Fruit fly (Drosophila melanogaster): Measurements from ENCODE around the gene CG9630.

CG9630 gene

dm6 chr3R:8303848-8304247, 34.2 kb upstream of the CG9630 start, which contains the start of gene nac:
nac (minus strand) TSS chr3R:8304023.
- TF ChIP-seq ey (GFP tag; optimal IDR thresholded peaks at IDR 0.05) (no peak), CG9705 (GFP tag; optimal IDR thresholded peaks at IDR 0.05) (peak; percentile 20), rgr (GFP tag; optimal IDR thresholded peaks at IDR 0.05) (no peak), dsf (GFP tag; optimal IDR thresholded peaks at IDR 0.05; ENCODE audit: borderline replicate concordance) (no peak), br (GFP tag; optimal IDR thresholded peaks at IDR 0.05) (no peak), Abd-B (GFP tag; optimal IDR thresholded peaks at IDR 0.05) (no peak), HLH106 (tag; optimal IDR thresholded peaks at IDR 0.05) (peak; percentile 21), Dif (GFP tag; optimal IDR thresholded peaks at IDR 0.05; ENCODE audit: partially characterized antibody) (peak; percentile 44), GATAd (GFP tag; optimal IDR thresholded peaks at IDR 0.05) (no peak), jim (GFP tag; optimal IDR thresholded peaks at IDR 0.05) (no peak), lola (GFP tag; optimal IDR thresholded peaks at IDR 0.05) (no peak)

- TF ChIP-seq OdsH (GFP tag; optimal IDR thresholded peaks at IDR 0.05) (no peak), Myc (optimal IDR thresholded peaks at IDR 0.05) (peak; percentile 18), fru (GFP tag; optimal IDR thresholded peaks at IDR 0.05) (peak; percentile 98)
Measured at dm6 chr3R:8300928-8301752, 31.4 kb upstream of the CG9630 start, which contains the start of the genes CG9626 and mRpL1. CG9626 (minus strand) TSS chr3R:8300978. mRpL1 (plus strand) TSS chr3R:8301440.

dm6 chr3R:8292034-8292433, 22.3 kb upstream of the CG9630 start, which contains the start of gene CG31463:
CG31463 (plus strand) TSS chr3R:8292335.
- TF ChIP-seq CG32264 (GFP tag; optimal IDR thresholded peaks at IDR 0.05) (no peak), Hr83 (GFP tag; optimal IDR thresholded peaks at IDR 0.05; ENCODE audit: poor library complexity, severe bottlenecking) (no peak), OdsH (GFP tag; optimal IDR thresholded peaks at IDR 0.05) (no peak), sage (GFP tag; optimal IDR thresholded peaks at IDR 0.05) (no peak), GATAd (GFP tag; optimal IDR thresholded peaks at IDR 0.05) (no peak), Hnf4 (GFP tag; optimal IDR thresholded peaks at IDR 0.05) (no peak), Rel (GFP tag; optimal IDR thresholded peaks at IDR 0.05) (no peak), Rel (tag; optimal IDR thresholded peaks at IDR 0.05) (no peak), Myc (optimal IDR thresholded peaks at IDR 0.05) (no peak), dl (GFP tag; optimal IDR thresholded peaks at IDR 0.05; ENCODE audit: insufficient read depth in 1 of 2, partially characterized antibody in 2 of 2) (no peak), N (GFP tag; optimal IDR thresholded peaks at IDR 0.05) (no peak), jim (GFP tag; optimal IDR thresholded peaks at IDR 0.05) (no peak), brk (GFP tag; optimal IDR thresholded peaks at IDR 0.05) (no peak)

dm6 chr3R:8290940-8291339, 21.2 kb upstream of the CG9630 start, which contains the start of gene CG31464:
CG31464 (plus strand) TSS chr3R:8291240.
- TF ChIP-seq woc (GFP tag; optimal IDR thresholded peaks at IDR 0.05), result no peak
- no peak for TF ChIP-seq Hnf4 (GFP tag; optimal IDR thresholded peaks at IDR 0.05)
- TF ChIP-seq Rel (GFP tag; optimal IDR thresholded peaks at IDR 0.05), result no peak
- TF ChIP-seq Rel (tag; optimal IDR thresholded peaks at IDR 0.05), result no peak
- TF ChIP-seq Jra (GFP tag; optimal IDR thresholded peaks at IDR 0.05), result no peak
- no peak for TF ChIP-seq br (GFP tag; optimal IDR thresholded peaks at IDR 0.05)
- no peak for TF ChIP-seq pan (optimal IDR thresholded peaks at IDR 0.05)
- no peak for TF ChIP-seq foxo (GFP tag; optimal IDR thresholded peaks at IDR 0.05)
- no peak for TF ChIP-seq CG32264 (GFP tag; optimal IDR thresholded peaks at IDR 0.05)
- no peak for TF ChIP-seq psq (GFP tag; optimal IDR thresholded peaks at IDR 0.05)
- no peak for TF ChIP-seq rgr (GFP tag; optimal IDR thresholded peaks at IDR 0.05)
- no peak for TF ChIP-seq dl (GFP tag; optimal IDR thresholded peaks at IDR 0.05; ENCODE audit: insufficient read depth in 1 of 2, partially characterized antibody in 2 of 2)
- no peak for TF ChIP-seq Hr83 (GFP tag; optimal IDR thresholded peaks at IDR 0.05; ENCODE audit: poor library complexity, severe bottlenecking)
- no peak for TF ChIP-seq GATAd (GFP tag; optimal IDR thresholded peaks at IDR 0.05)
- TF ChIP-seq Mio (GFP tag; optimal IDR thresholded peaks at IDR 0.05), result no peak
- TF ChIP-seq sv (GFP tag; optimal IDR thresholded peaks at IDR 0.05), result no peak
- no peak for TF ChIP-seq Myc (optimal IDR thresholded peaks at IDR 0.05)
- TF ChIP-seq CrebA (GFP tag; optimal IDR thresholded peaks at IDR 0.05; ENCODE audit: borderline replicate concordance), result no peak
- no peak for TF ChIP-seq h (GFP tag; optimal IDR thresholded peaks at IDR 0.05)
- no peak for TF ChIP-seq Vsx2 (GFP tag; optimal IDR thresholded peaks at IDR 0.05; ENCODE audit: partially characterized antibody)
- no peak for TF ChIP-seq jim (GFP tag; optimal IDR thresholded peaks at IDR 0.05)

Data from whole organism, wandering third instar larva.